Worm (Caenorhabditis elegans) whole organism, young adult: ENCODE results near the gene ZK899.2.

ENCODE experiments used
- F39B2.1 ChIP-seq: fragments of 200-800 bp; sonication (Bioruptor generic); IDR thresholded peaks from 2 replicates; pipeline ENCODE4 v1.3.6; 2022; ENCODE audit warnings: missing genetic modification reagents, missing genetic modification characterization, missing compliant biosample characterization
- F57A8.1 ChIP-seq: fragments of 200-800 bp; sonication (Bioruptor generic); optimal IDR thresholded peaks from 2 replicates; lab custom pipeline; 2018; ENCODE audit warnings: mild to moderate bottlenecking, missing genetic modification characterization, moderate library complexity, missing compliant biosample characterization
- Y56A3A.18 ChIP-seq: fragments of 200-800 bp; sonication (Bioruptor generic); IDR thresholded peaks from 2 replicates; pipeline ENCODE4 v1.3.6; 2022; ENCODE audit warnings: missing genetic modification reagents, missing genetic modification characterization, missing compliant biosample characterization
- ama-1 ChIP-seq, 3 experiments: fragments of 150-350 bp in 1 of 3; sonication (generic microtip) in 2 of 3; optimal IDR thresholded peaks; 2 replicates each; lab custom pipeline; 2014 to 2018; ENCODE audit warnings: missing biosample characterization in 2 of 3, missing genetic modification characterization in 2 of 3, missing genetic modification reagents in 2 of 3
- dpl-1 ChIP-seq: fragments of 150-350 bp; optimal IDR thresholded peaks from 2 replicates; lab custom pipeline; 2014; ENCODE audit warnings: missing biosample characterization, missing genetic modification reagents, missing genetic modification characterization
- ekl-4 ChIP-seq: fragments of 200-800 bp; sonication (Bioruptor generic); IDR thresholded peaks from 2 replicates; pipeline ENCODE4 v1.3.6; 2022; ENCODE audit warnings: missing genetic modification reagents, missing genetic modification characterization, missing compliant biosample characterization
- tbp1 ChIP-seq: fragments of 200-800 bp; sonication (Bioruptor generic); optimal IDR thresholded peaks from 2 replicates; lab custom pipeline; 2018; ENCODE audit warnings: mild to moderate bottlenecking, missing genetic modification characterization, missing compliant biosample characterization
- unc-62 ChIP-seq: fragments of 150-350 bp; optimal IDR thresholded peaks from 2 replicates; lab custom pipeline; 2014; ENCODE audit warnings: missing biosample characterization, missing genetic modification reagents, missing genetic modification characterization

DNA sequence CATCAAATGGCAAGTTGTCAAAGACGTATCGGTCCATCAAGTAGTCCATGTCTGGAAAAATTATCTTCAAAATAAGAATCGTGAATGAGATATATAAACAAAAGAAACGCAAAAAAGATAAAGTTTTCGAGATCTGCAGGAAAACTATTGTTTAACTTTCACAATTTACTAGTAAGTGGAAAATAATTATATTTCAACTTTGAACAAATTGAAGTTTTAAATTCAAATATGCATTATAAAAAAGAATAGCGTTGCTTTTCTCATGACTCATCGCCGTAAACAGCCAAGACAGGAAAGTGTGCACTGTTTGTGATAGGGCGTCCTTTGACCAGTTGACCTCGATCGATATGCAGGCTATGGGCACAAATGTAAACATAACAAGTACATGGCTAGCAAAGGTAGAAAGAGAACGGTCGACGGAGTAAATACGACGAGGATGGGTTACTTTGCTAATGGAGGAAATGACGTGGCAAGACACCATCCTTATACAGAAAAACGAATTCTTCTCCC lies at the start of gene ZK899.2:
- TF ChIP-seq ama-1 (optimal IDR thresholded peaks at IDR 0.05; lab: Kevin White, UChicago) (no peak), ama-1 (GFP tag; optimal IDR thresholded peaks at IDR 0.05; lab: Kevin White, UChicago) (no peak), tbp1 (GFP tag; lab: Kevin White, UChicago) (no peak), dpl-1 (GFP tag; lab: Kevin White, UChicago) (no peak), F39B2.1 (GFP tag; lab: Robert Waterston, UW) (no peak), ekl-4 (GFP tag; lab: Robert Waterston, UW) (no peak), Y56A3A.18 (GFP tag; lab: Robert Waterston, UW) (no peak), F57A8.1 (GFP tag; lab: Kevin White, UChicago) (no peak), unc-62 (no peak)
